ENCODE assay signal across 8 worm cellular contexts in genomic region chrIII:13340504-13341274, ce11.
TF ChIP-seq lines count a peak whose summit lies in the region.

No protein-coding gene starts in this region.

TF ChIP-seq in whole organism, L1 larva, 84 proteins besides CTCF, POLR2A, EP300 and RAD21 (continues in another document):
- peak; percentile 17 for TF ChIP-seq blmp-1 (tag; optimal IDR thresholded peaks at IDR 0.05; lab: Kevin White, UChicago)
- peak in 1 of 3 experiments; percentile 3 for TF ChIP-seq ceh-82 (tag; optimal IDR thresholded peaks at IDR 0.05; lab: Kevin White, UChicago)
- peak; percentile 65 to 83 for TF ChIP-seq lin-35 (GFP tag; optimal IDR thresholded peaks at IDR 0.05; lab: Kevin White, UChicago)
- peak; percentile 55 to 80 for TF ChIP-seq lsy-2 (tag; optimal IDR thresholded peaks at IDR 0.05; lab: Kevin White, UChicago)
- peak; percentile 20 for TF ChIP-seq nhr-20 (tag; optimal IDR thresholded peaks at IDR 0.05; lab: Kevin White, UChicago)
- peak; percentile 66 for TF ChIP-seq dsc-1 (tag; optimal IDR thresholded peaks at IDR 0.05; lab: Kevin White, UChicago)
- no peak for TF ChIP-seq aha-1 (tag; optimal IDR thresholded peaks at IDR 0.05; lab: Kevin White, UChicago)
- TF ChIP-seq lin-13 (GFP tag; optimal IDR thresholded peaks at IDR 0.05; lab: Kevin White, UChicago) = peak; percentile 34
- TF ChIP-seq nhr-71 (tag; optimal IDR thresholded peaks at IDR 0.05; lab: Kevin White, UChicago) = peak; percentile 56
- TF ChIP-seq snu-23 (GFP tag; optimal IDR thresholded peaks at IDR 0.05; lab: Kevin White, UChicago) = peak; percentile 44
- TF ChIP-seq lin-15B (tag; optimal IDR thresholded peaks at IDR 0.05; lab: Kevin White, UChicago) = peak; percentile 20

TF ChIP-seq in whole organism, L2 larva, 48 proteins besides CTCF, POLR2A, EP300 and RAD21 (continues in another document):
- TF ChIP-seq lin-13 (GFP tag; optimal IDR thresholded peaks at IDR 0.05; lab: Kevin White, UChicago) (peak; percentile 68), unc-55 (GFP tag; optimal IDR thresholded peaks at IDR 0.05; lab: Kevin White, UChicago) (peak; percentile 46), elt-3 (tag; optimal IDR thresholded peaks at IDR 0.05; lab: Kevin White, UChicago) (no peak), mab-5 (tag; optimal IDR thresholded peaks at IDR 0.05; lab: Kevin White, UChicago) (no peak), R02D3.7 (tag; optimal IDR thresholded peaks at IDR 0.05; lab: Kevin White, UChicago) (no peak), Y55F3AM.14 (GFP tag; optimal IDR thresholded peaks at IDR 0.05; lab: Kevin White, UChicago) (no peak), ama-1 (optimal IDR thresholded peaks at IDR 0.05; lab: Kevin White, UChicago) (no peak), gmeb-1 (tag; optimal IDR thresholded peaks at IDR 0.05; lab: Kevin White, UChicago) (peak; percentile 66), unc-62 (GFP tag; optimal IDR thresholded peaks at IDR 0.05; lab: Kevin White, UChicago) (no peak), egl-27 (tag; optimal IDR thresholded peaks at IDR 0.05; lab: Kevin White, UChicago) (no peak), lin-11 (tag; optimal IDR thresholded peaks at IDR 0.05; lab: Kevin White, UChicago) (no peak), nhr-21 (tag; optimal IDR thresholded peaks at IDR 0.05; lab: Kevin White, UChicago) (no peak)

TF ChIP-seq in whole organism, L3 larva, 47 proteins besides CTCF, POLR2A, EP300 and RAD21:
- peak; percentile 9 for TF ChIP-seq lin-15B (tag; optimal IDR thresholded peaks at IDR 0.05; lab: Kevin White, UChicago)
- TF ChIP-seq elt-3 (tag; optimal IDR thresholded peaks at IDR 0.05; lab: Kevin White, UChicago) = no peak
- TF ChIP-seq elt-2 (tag; optimal IDR thresholded peaks at IDR 0.05; lab: Kevin White, UChicago) = peak; percentile 10
- TF ChIP-seq hmg-11 (tag; optimal IDR thresholded peaks at IDR 0.05; lab: Kevin White, UChicago) = peak; percentile 23
- peak; percentile 42 for TF ChIP-seq nfya-1 (tag; optimal IDR thresholded peaks at IDR 0.05; lab: Kevin White, UChicago; ENCODE audit: insufficient read depth)

TF ChIP-seq in whole organism, L4 larva, 104 proteins besides CTCF, POLR2A, EP300 and RAD21 (continues in another document):
- no peak for TF ChIP-seq T20F7.1 (GFP tag; optimal IDR thresholded peaks at IDR 0.05; lab: Kevin White, UChicago)
- no peak for TF ChIP-seq ceh-28 (tag; optimal IDR thresholded peaks at IDR 0.05; lab: Kevin White, UChicago)
- peak in 1 of 2 experiments; percentile 55 for TF ChIP-seq lsy-2 (tag; optimal IDR thresholded peaks at IDR 0.05; lab: Kevin White, UChicago)
- peak; percentile 72 for TF ChIP-seq dpl-1 (GFP tag; optimal IDR thresholded peaks at IDR 0.05; lab: Kevin White, UChicago)
- TF ChIP-seq lin-39 (tag; optimal IDR thresholded peaks at IDR 0.05; lab: Kevin White, UChicago) = no peak
- TF ChIP-seq F49E8.2 (tag; optimal IDR thresholded peaks at IDR 0.05; lab: Kevin White, UChicago; ENCODE audit: borderline replicate concordance) = no peak
- TF ChIP-seq mxl-2 (GFP tag; conservative IDR thresholded peaks at IDR 0.05; lab: Robert Waterston, UW) = no peak
- TF ChIP-seq nhr-6 (tag; optimal IDR thresholded peaks at IDR 0.05; lab: Kevin White, UChicago) = no peak
- TF ChIP-seq R02D3.7 (tag; optimal IDR thresholded peaks at IDR 0.05; lab: Kevin White, UChicago) = no peak
- no peak for TF ChIP-seq unc-39 (tag; optimal IDR thresholded peaks at IDR 0.05; lab: Kevin White, UChicago)
- no peak for TF ChIP-seq set-16 (GFP tag; IDR thresholded peaks at IDR 0.05; lab: Robert Waterston, UW)
- no peak for TF ChIP-seq nhr-77 (tag; optimal IDR thresholded peaks at IDR 0.05; lab: Kevin White, UChicago)
- peak; percentile 52 for TF ChIP-seq aha-1 (tag; lab: Kevin White, UChicago)
- no peak for TF ChIP-seq rbr-2 (tag; optimal IDR thresholded peaks at IDR 0.05; lab: Kevin White, UChicago)

TF ChIP-seq in whole organism, late embryonic, 69 proteins besides CTCF, POLR2A, EP300 and RAD21:
- peak; percentile 25 for TF ChIP-seq ceh-14 (tag; optimal IDR thresholded peaks at IDR 0.05; lab: Kevin White, UChicago)
- peak; percentile 95 for TF ChIP-seq unc-42 (tag; optimal IDR thresholded peaks at IDR 0.05; lab: Kevin White, UChicago)
- peak; percentile 24 for TF ChIP-seq ceh-31 (tag; optimal IDR thresholded peaks at IDR 0.05; lab: Kevin White, UChicago)
- no peak for TF ChIP-seq sox-2 (GFP tag; IDR thresholded peaks at IDR 0.05; lab: Robert Waterston, UW)
- no peak for TF ChIP-seq ets-4 (tag; optimal IDR thresholded peaks at IDR 0.05; lab: Kevin White, UChicago)

TF ChIP-seq in whole organism, midembryonic, 9 proteins besides CTCF, POLR2A, EP300 and RAD21:
- TF ChIP-seq ztf-23 (GFP tag; IDR thresholded peaks at IDR 0.05; lab: Robert Waterston, UW) = 0 out of 2 replicates have a peak, but pooled peaks have one; percentile 33
- TF ChIP-seq T22C8.4 (GFP tag; IDR thresholded peaks at IDR 0.05; lab: Robert Waterston, UW) = 0 out of 2 replicates have a peak, but pooled peaks have one; percentile 10
- TF ChIP-seq klf-2 (GFP tag; conservative IDR thresholded peaks at IDR 0.05; lab: Robert Waterston, UW) = no peak

TF ChIP-seq in whole organism, mixed stage, embryonic, 35 proteins besides CTCF, POLR2A, EP300 and RAD21:
- TF ChIP-seq ham-2 (GFP tag; optimal IDR thresholded peaks at IDR 0.05; lab: Kevin White, UChicago) (peak; percentile 30), pha-4 (tag; optimal IDR thresholded peaks at IDR 0.05; lab: Kevin White, UChicago) (no peak), ces-1 (GFP tag; optimal IDR thresholded peaks at IDR 0.05; lab: Kevin White, UChicago) (peak; percentile 98)

TF ChIP-seq in whole organism, young adult, 124 proteins besides CTCF, POLR2A, EP300 and RAD21 (continues in another document):
- no peak for TF ChIP-seq F55B11.4 (tag; optimal IDR thresholded peaks at IDR 0.05; lab: Kevin White, UChicago; ENCODE audit: borderline replicate concordance, insufficient read depth)
- TF ChIP-seq D2030.7 (GFP tag; IDR thresholded peaks at IDR 0.05; lab: Robert Waterston, UW) = peak; percentile 66; the same call in 1 of the 2 replicates
- TF ChIP-seq F37B4.10 (GFP tag; IDR thresholded peaks at IDR 0.05; lab: Robert Waterston, UW) = no peak
- no peak for TF ChIP-seq B0019.2 (GFP tag; conservative IDR thresholded peaks at IDR 0.05; lab: Robert Waterston, UW)
- TF ChIP-seq unc-130 (GFP tag; optimal IDR thresholded peaks at IDR 0.05; lab: Kevin White, UChicago) = no peak
- no peak for TF ChIP-seq Y56A3A.18 (GFP tag; IDR thresholded peaks at IDR 0.05; lab: Robert Waterston, UW)
- TF ChIP-seq ztf-18 (tag; optimal IDR thresholded peaks at IDR 0.05; lab: Kevin White, UChicago) = peak; percentile 96
- no peak for TF ChIP-seq F10E7.11 (tag; optimal IDR thresholded peaks at IDR 0.05; lab: Kevin White, UChicago)
- no peak for TF ChIP-seq attf-5 (GFP tag; optimal IDR thresholded peaks at IDR 0.05; lab: Kevin White, UChicago)
- no peak for TF ChIP-seq hlh-26 (GFP tag; conservative IDR thresholded peaks at IDR 0.05; lab: Robert Waterston, UW)
- TF ChIP-seq lag-1 (GFP tag; IDR thresholded peaks at IDR 0.05; lab: Robert Waterston, UW) = no peak
- no peak for TF ChIP-seq nhr-90 (tag; optimal IDR thresholded peaks at IDR 0.05; lab: Kevin White, UChicago)
- no peak for TF ChIP-seq bed-1 (GFP tag; IDR thresholded peaks at IDR 0.05; lab: Robert Waterston, UW)
- no peak for TF ChIP-seq cebp-1 (GFP tag; IDR thresholded peaks at IDR 0.05; lab: Robert Waterston, UW)
- no peak for TF ChIP-seq cebp-1 (tag; optimal IDR thresholded peaks at IDR 0.05; lab: Kevin White, UChicago)
- TF ChIP-seq zfh-2 (GFP tag; conservative IDR thresholded peaks at IDR 0.05; lab: Robert Waterston, UW) = no peak
- no peak for TF ChIP-seq tlf-1 (GFP tag; optimal IDR thresholded peaks at IDR 0.05; lab: Kevin White, UChicago)
- no peak for TF ChIP-seq mxl-1 (tag; optimal IDR thresholded peaks at IDR 0.05; lab: Kevin White, UChicago)
- no peak for TF ChIP-seq ZK185.1 (tag; optimal IDR thresholded peaks at IDR 0.05; lab: Kevin White, UChicago; ENCODE audit: poor library complexity, severe bottlenecking)
- no peak for TF ChIP-seq tbx-9 (tag; optimal IDR thresholded peaks at IDR 0.05; lab: Kevin White, UChicago; ENCODE audit: borderline replicate concordance)
- TF ChIP-seq lsl-1 (GFP tag; optimal IDR thresholded peaks at IDR 0.05; lab: Kevin White, UChicago) = peak; percentile 86
- TF ChIP-seq mes-4 (tag; optimal IDR thresholded peaks at IDR 0.05; lab: Kevin White, UChicago) = no peak
- TF ChIP-seq nfya-2 (GFP tag; IDR thresholded peaks at IDR 0.05; lab: Robert Waterston, UW) = no peak
- TF ChIP-seq die-1 (tag; optimal IDR thresholded peaks at IDR 0.05; lab: Kevin White, UChicago) = no peak
- TF ChIP-seq pbrm-1 (GFP tag; IDR thresholded peaks at IDR 0.05; lab: Robert Waterston, UW) = no peak
- peak; percentile 62 for TF ChIP-seq him-1 (tag; optimal IDR thresholded peaks at IDR 0.05; lab: Kevin White, UChicago)
- TF ChIP-seq dpl-1 (GFP tag; optimal IDR thresholded peaks at IDR 0.05; lab: Kevin White, UChicago) = peak; percentile 45
- no peak for TF ChIP-seq fkh-3 (tag; optimal IDR thresholded peaks at IDR 0.05; lab: Kevin White, UChicago)
- peak; percentile 35; the same call in 1 of the 2 replicates for TF ChIP-seq hmg-1.2 (GFP tag; IDR thresholded peaks at IDR 0.05; lab: Robert Waterston, UW)
- TF ChIP-seq xnd-1 (tag; optimal IDR thresholded peaks at IDR 0.05; lab: Kevin White, UChicago) = peak; percentile 41
- peak; percentile 51 for TF ChIP-seq mcd-1 (GFP tag; IDR thresholded peaks at IDR 0.05; lab: Robert Waterston, UW)
- no peak for TF ChIP-seq ama-1 (optimal IDR thresholded peaks at IDR 0.05; lab: Kevin White, UChicago)
- no peak for TF ChIP-seq ama-1 (GFP tag; optimal IDR thresholded peaks at IDR 0.05; lab: Kevin White, UChicago)
- peak; percentile 78 for TF ChIP-seq madf-6 (GFP tag; IDR thresholded peaks at IDR 0.05; lab: Robert Waterston, UW)
- TF ChIP-seq lin-35 (GFP tag; optimal IDR thresholded peaks at IDR 0.05; lab: Kevin White, UChicago) = peak in 1 of 3 experiments; percentile 21
- TF ChIP-seq akir-1 (GFP tag; optimal IDR thresholded peaks at IDR 0.05; lab: Kevin White, UChicago) = no peak
- TF ChIP-seq ekl-4 (GFP tag; IDR thresholded peaks at IDR 0.05; lab: Robert Waterston, UW) = peak; percentile 55; the same call in 1 of the 2 replicates
- TF ChIP-seq gei-17 (GFP tag; optimal IDR thresholded peaks at IDR 0.05; lab: Kevin White, UChicago) = no peak
- TF ChIP-seq repo-1 (tag; optimal IDR thresholded peaks at IDR 0.05; lab: Kevin White, UChicago) = no peak
- no peak for TF ChIP-seq zim-3 (tag; optimal IDR thresholded peaks at IDR 0.05; lab: Kevin White, UChicago)
- TF ChIP-seq ceh-40 (GFP tag; IDR thresholded peaks at IDR 0.05; lab: Robert Waterston, UW) = no peak
- TF ChIP-seq ztf-25 (GFP tag; IDR thresholded peaks at IDR 0.05; lab: Robert Waterston, UW) = no peak
- TF ChIP-seq aptf-2 (GFP tag; conservative IDR thresholded peaks at IDR 0.05; lab: Robert Waterston, UW) = no peak
- no peak for TF ChIP-seq sptf-2 (GFP tag; optimal IDR thresholded peaks at IDR 0.05; lab: Kevin White, UChicago)
